Worm (Caenorhabditis elegans) whole organism, L4/young adult: ENCODE data around the gene nspc-5.

Experiments
- W03F9.2 ChIP-seq: fragments of 150-350 bp; optimal IDR thresholded peaks from 2 replicates; lab custom pipeline; 2014; ENCODE audit warnings: missing biosample characterization, missing genetic modification characterization
- dao-5 ChIP-seq: sonication (generic microtip); optimal IDR thresholded peaks from 2 replicates; lab custom pipeline; 2016; ENCODE audit warnings: missing genotype, missing genetic modification characterization, moderate library complexity, missing compliant biosample characterization
- him-1 ChIP-seq: sonication (generic microtip); optimal IDR thresholded peaks from 2 replicates; lab custom pipeline; 2016; ENCODE audit warnings: missing genotype, missing genetic modification reagents, missing genetic modification characterization, missing compliant biosample characterization

DNA sequence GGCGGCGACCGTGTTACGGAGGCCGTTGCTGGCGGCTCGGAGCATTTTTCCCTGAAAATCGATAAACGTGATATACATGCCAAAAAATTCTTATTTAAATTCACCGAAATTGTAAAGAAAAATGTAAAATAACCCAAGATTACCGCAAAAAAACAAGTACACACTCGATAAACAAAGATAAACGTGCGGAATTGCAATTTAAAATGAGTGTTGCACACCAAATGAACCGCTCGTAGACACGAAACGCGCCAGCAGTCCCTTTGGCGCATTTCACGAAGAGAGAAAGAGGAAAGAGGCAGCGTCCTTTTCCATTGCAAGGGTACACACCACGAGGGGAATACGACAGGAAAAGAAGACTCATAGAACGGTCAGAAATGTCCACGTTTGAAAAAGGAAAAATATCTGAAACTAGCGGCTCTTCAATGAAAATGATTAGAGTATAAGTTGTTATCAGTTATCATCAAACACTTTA is 7.5 kb downstream of the nspc-5 start, which contains the start of gene sdha-1:
- peak; percentile 29 for TF ChIP-seq him-1 (tag; lab: Kevin White, UChicago)
- TF ChIP-seq W03F9.2 (tag; lab: Kevin White, UChicago): peak; percentile 78
- TF ChIP-seq dao-5 (tag; lab: Kevin White, UChicago): no peak
